Worm (Caenorhabditis elegans): ENCODE results near the gene F47E1.2.

- TF ChIP-seq ama-1 (optimal IDR thresholded peaks at IDR 0.05) (no peak), elt-2 (tag; optimal IDR thresholded peaks at IDR 0.05) (no peak), ceh-45 (GFP tag; IDR thresholded peaks at IDR 0.05) (no peak), sox-4 (tag; optimal IDR thresholded peaks at IDR 0.05) (no peak), nhr-11 (tag; optimal IDR thresholded peaks at IDR 0.05) (no peak), eyg-1 (tag; optimal IDR thresholded peaks at IDR 0.05) (no peak), fkh-10 (GFP tag; optimal IDR thresholded peaks at IDR 0.05) (no peak), pha-4 (tag; optimal IDR thresholded peaks at IDR 0.05) (no peak), pat-9 (tag; optimal IDR thresholded peaks at IDR 0.05) (no peak), lin-11 (tag; optimal IDR thresholded peaks at IDR 0.05) (no peak), hlh-30 (tag; optimal IDR thresholded peaks at IDR 0.05; ENCODE audit: insufficient read depth) (no peak), pqm-1 (tag; optimal IDR thresholded peaks at IDR 0.05) (no peak), hlh-13 (GFP tag; optimal IDR thresholded peaks at IDR 0.05) (no peak), ceh-9 (tag; optimal IDR thresholded peaks at IDR 0.05) (no peak)
Measured at ce11 chrX:9011471-9011870, 46.0 kb upstream of the F47E1.2 start.

All from whole organism, late embryonic.